Worm (Caenorhabditis elegans): ENCODE measurements around the gene nspb-1.

DNA sequence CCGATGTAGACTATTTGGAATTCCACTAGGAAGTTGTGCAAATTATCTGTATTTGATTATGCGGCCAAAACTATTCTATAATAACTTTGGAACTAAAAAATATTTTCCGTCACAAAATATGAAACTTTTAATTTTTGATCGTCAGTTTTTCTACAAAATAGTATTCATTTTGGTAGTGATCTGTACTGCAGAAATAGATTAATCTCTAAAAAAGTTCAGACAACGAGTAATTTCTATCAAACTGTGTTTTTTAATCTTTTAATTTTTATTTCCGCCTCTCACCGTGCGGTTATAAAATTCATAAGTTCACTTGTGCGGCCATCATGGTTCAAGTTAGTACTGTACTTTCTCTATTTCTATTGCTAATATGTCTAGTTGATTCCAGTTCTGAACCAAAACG lies 47.3 kb upstream of the nspb-1 start, which contains the start of gene C01B10.7:
- TF ChIP-seq ama-1 (optimal IDR thresholded peaks at IDR 0.05) (no peak), scrt-1 (GFP tag; IDR thresholded peaks at IDR 0.05) (no peak), hnd-1 (tag; optimal IDR thresholded peaks at IDR 0.05) (no peak), tra-4 (tag; optimal IDR thresholded peaks at IDR 0.05) (no peak), hmbx-1 (tag; optimal IDR thresholded peaks at IDR 0.05) (no peak), flt-1 (GFP tag; IDR thresholded peaks at IDR 0.05) (no peak), B0310.2 (tag; optimal IDR thresholded peaks at IDR 0.05) (no peak), ceh-13 (GFP tag; optimal IDR thresholded peaks at IDR 0.05) (no peak), ets-7 (tag; optimal IDR thresholded peaks at IDR 0.05) (no peak)

All from whole organism, early embryonic.